Worm (Caenorhabditis elegans) whole organism, midembryonic: Measurements from ENCODE around the gene sulp-4.

Experiments
- T22C8.4 ChIP-seq: fragments of 200-800 bp; sonication (Bioruptor generic); IDR thresholded peaks from 2 replicates; pipeline ENCODE4 v1.3.6; 2022; ENCODE audit warnings: missing genetic modification characterization, missing compliant biosample characterization
- flt-1 ChIP-seq: fragments of 200-800 bp; sonication (Bioruptor generic); IDR thresholded peaks from 2 replicates; pipeline ENCODE4 v1.3.6; 2022; ENCODE audit warnings: missing genetic modification characterization, missing compliant biosample characterization
- med-1 ChIP-seq: sonication (generic microtip); optimal IDR thresholded peaks from 2 replicates; lab custom pipeline; 2017; ENCODE audit warnings: missing genetic modification characterization, mild to moderate bottlenecking, missing compliant biosample characterization, antibody characterized with exemption, missing genetic modification reagents; ENCODE audit not compliant: insufficient read depth
- tab-1 ChIP-seq: fragments of 200-800 bp; sonication (Bioruptor generic); IDR thresholded peaks from 2 replicates; pipeline ENCODE4 v1.3.6; 2022; ENCODE audit warnings: missing genetic modification characterization, missing compliant biosample characterization
- ztf-29 ChIP-seq: fragments of 200-800 bp; sonication (Bioruptor generic); IDR thresholded peaks from 2 replicates; pipeline ENCODE4 v1.3.6; 2022; ENCODE audit warnings: missing genetic modification reagents, missing genetic modification characterization, missing compliant biosample characterization

DNA sequence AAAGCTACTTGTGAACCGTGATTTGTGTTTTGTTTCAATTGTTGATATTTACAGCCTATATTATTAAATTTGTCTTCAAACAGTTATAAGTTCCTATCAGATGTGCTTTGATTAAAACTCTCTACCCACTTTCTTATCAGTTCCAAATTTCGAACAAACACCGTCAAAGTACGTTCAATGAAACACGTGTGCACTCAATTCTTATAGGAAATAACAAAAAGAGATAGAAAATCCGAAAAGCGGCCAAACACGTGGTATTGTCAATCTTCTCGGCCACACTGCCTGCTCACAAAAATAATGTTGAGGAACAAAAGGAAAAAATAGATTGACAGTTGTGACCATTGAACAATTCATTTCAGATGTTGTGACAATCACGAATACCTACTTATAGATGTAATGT, 10.8 kb downstream of the sulp-4 start:
- TF ChIP-seq ztf-29 (no peak), tab-1 (GFP tag; lab: Robert Waterston, UW) (no peak), flt-1 (GFP tag; lab: Robert Waterston, UW) (no peak), med-1 (GFP tag; lab: Kevin White, UChicago) (no peak), T22C8.4 (no peak)
